Fruit fly (Drosophila melanogaster) whole organism, embryonic: ENCODE results near the gene CG7879.

Experiments
- ATbp ChIP-seq: fragments of 200-800 bp; sonication (Bioruptor generic); optimal IDR thresholded peaks from 2 replicates; lab custom pipeline; 2017; ENCODE audit warnings: missing biosample characterization, mild to moderate bottlenecking, missing genetic modification characterization, missing genetic modification reagents
- CG11456 ChIP-seq: fragments of 200-800 bp; sonication (Bioruptor generic); IDR thresholded peaks from 3 replicates; pipeline ENCODE4 v1.3.6; 2022; ENCODE audit warnings: missing biosample characterization, missing genetic modification characterization
- CG14441 ChIP-seq: fragments of 200-800 bp; sonication (Bioruptor generic); IDR thresholded peaks from 2 replicates; pipeline ENCODE4 v1.3.6; 2022; ENCODE audit warnings: missing biosample characterization, missing genetic modification characterization
- CG15073 ChIP-seq: fragments of 200-800 bp; sonication (Bioruptor generic); optimal IDR thresholded peaks from 2 replicates; lab custom pipeline; 2016; ENCODE audit warnings: missing biosample characterization, missing genetic modification characterization
- CG15514 ChIP-seq: fragments of 200-800 bp; sonication (Bioruptor generic); optimal IDR thresholded peaks from 3 replicates; lab custom pipeline; 2017; ENCODE audit warnings: missing biosample characterization, missing genetic modification characterization, mild to moderate bottlenecking, moderate library complexity, missing genetic modification reagents
- CG18476 ChIP-seq: fragments of 200-800 bp; sonication (Bioruptor generic); optimal IDR thresholded peaks from 2 replicates; lab custom pipeline; 2016; ENCODE audit warnings: missing biosample characterization, mild to moderate bottlenecking, missing genetic modification characterization
- CG2116 ChIP-seq: fragments of 200-800 bp; sonication (Bioruptor generic); optimal IDR thresholded peaks from 3 replicates; lab custom pipeline; 2018; ENCODE audit warnings: missing biosample characterization, mild to moderate bottlenecking, missing genetic modification characterization
- CG2712 ChIP-seq: fragments of 200-800 bp; optimal IDR thresholded peaks from 3 replicates; lab custom pipeline; 2019; ENCODE audit warnings: missing biosample characterization, mild to moderate bottlenecking, missing genetic modification characterization, moderate library complexity
- CG34376 ChIP-seq: fragments of 200-800 bp; sonication (Bioruptor generic); optimal IDR thresholded peaks from 2 replicates; lab custom pipeline; 2018; ENCODE audit warnings: missing biosample characterization, mild to moderate bottlenecking, missing genetic modification characterization
- CG4282 ChIP-seq: fragments of 200-800 bp; sonication (Bioruptor generic); optimal IDR thresholded peaks from 2 replicates; lab custom pipeline; 2016; ENCODE audit warnings: missing biosample characterization, missing genetic modification characterization
- CG4854 ChIP-seq: fragments of 200-800 bp; sonication (Bioruptor generic); optimal IDR thresholded peaks from 2 replicates; lab custom pipeline; 2016; ENCODE audit warnings: missing biosample characterization, missing genetic modification characterization, inconsistent platforms
- CG6272 ChIP-seq: fragments of 200-800 bp; sonication (Bioruptor generic); IDR thresholded peaks from 2 replicates; pipeline ENCODE4 v1.3.6; 2022; ENCODE audit warnings: missing biosample characterization, missing genetic modification characterization
- CG6813 ChIP-seq: fragments of 200-800 bp; sonication (Bioruptor generic); optimal IDR thresholded peaks from 2 replicates; lab custom pipeline; 2017; ENCODE audit warnings: missing biosample characterization, missing genetic modification characterization, mild to moderate bottlenecking, moderate library complexity, missing genetic modification reagents
- CG7786 ChIP-seq: fragments of 200-800 bp; sonication (Bioruptor generic); optimal IDR thresholded peaks from 2 replicates; lab custom pipeline; 2016; ENCODE audit warnings: missing biosample characterization, missing genetic modification characterization
- CG8281 ChIP-seq: fragments of 200-800 bp; sonication (Bioruptor generic); optimal IDR thresholded peaks from 2 replicates; lab custom pipeline; 2018; ENCODE audit warnings: missing biosample characterization, mild to moderate bottlenecking, missing genetic modification characterization, moderate library complexity
- CG8765 ChIP-seq: fragments of 200-800 bp; sonication (Bioruptor generic); IDR thresholded peaks from 2 replicates; pipeline ENCODE4 v1.3.6; 2022; ENCODE audit warnings: missing biosample characterization, missing genetic modification characterization
- CG9609 ChIP-seq: fragments of 200-800 bp; sonication (Bioruptor generic); optimal IDR thresholded peaks from 3 replicates; lab custom pipeline; 2016; ENCODE audit warnings: missing biosample characterization, missing genetic modification characterization
- CG9876 ChIP-seq: fragments of 200-800 bp; sonication (Bioruptor generic); optimal IDR thresholded peaks from 2 replicates; lab custom pipeline; 2016; ENCODE audit warnings: missing biosample characterization, missing genetic modification characterization
- CoRest ChIP-seq: fragments of 200-800 bp; sonication (Bioruptor generic); optimal IDR thresholded peaks from 3 replicates; lab custom pipeline; 2018; ENCODE audit warnings: missing biosample characterization, mild to moderate bottlenecking, missing genetic modification characterization, moderate library complexity
- CrebB ChIP-seq: fragments of 200-800 bp; sonication (Bioruptor generic); optimal IDR thresholded peaks from 3 replicates; lab custom pipeline; 2018; ENCODE audit warnings: missing biosample characterization, mild to moderate bottlenecking, missing genetic modification characterization
- ERR ChIP-seq: fragments of 200-800 bp; sonication (Bioruptor generic); optimal IDR thresholded peaks from 2 replicates; lab custom pipeline; 2016; ENCODE audit warnings: missing biosample characterization, missing genetic modification characterization
- GATAe ChIP-seq: fragments of 200-800 bp; sonication (Bioruptor generic); conservative IDR thresholded peaks from 2 replicates; pipeline ENCODE4 v1.3.6; 2022; ENCODE audit warnings: missing biosample characterization, missing genetic modification characterization
- Lpt ChIP-seq: fragments of >200 bp; optimal IDR thresholded peaks from 2 replicates; lab custom pipeline; 2018; ENCODE audit warnings: missing biosample characterization, missing genetic modification characterization
- MTF-1 ChIP-seq: fragments of 200-800 bp; sonication (Bioruptor generic); optimal IDR thresholded peaks from 2 replicates; lab custom pipeline; 2018; ENCODE audit warnings: missing biosample characterization, mild to moderate bottlenecking, missing genetic modification characterization, borderline replicate concordance
- Nf-YC ChIP-seq: fragments of 200-800 bp; optimal IDR thresholded peaks from 3 replicates; lab custom pipeline; 2019; ENCODE audit warnings: missing biosample characterization, mild to moderate bottlenecking, missing genetic modification characterization, moderate library complexity
- Ravus ChIP-seq: fragments of 200-800 bp; sonication (Bioruptor generic); IDR thresholded peaks from 2 replicates; pipeline ENCODE4 v1.3.6; 2022; ENCODE audit warnings: missing biosample characterization, missing genetic modification characterization
- Rfx ChIP-seq: fragments of 200-800 bp; sonication (Bioruptor generic); IDR thresholded peaks from 2 replicates; pipeline ENCODE4 v1.3.6; 2022; ENCODE audit warnings: missing biosample characterization, missing genetic modification characterization
- Sox100B ChIP-seq: fragments of 200-800 bp; sonication (Bioruptor generic); optimal IDR thresholded peaks from 3 replicates; lab custom pipeline; 2018; ENCODE audit warnings: missing biosample characterization, mild to moderate bottlenecking, missing genetic modification characterization
- Xbp1 ChIP-seq: fragments of 200-800 bp; sonication (Bioruptor generic); optimal IDR thresholded peaks from 3 replicates; lab custom pipeline; 2016; ENCODE audit warnings: missing biosample characterization, mild to moderate bottlenecking, missing genetic modification characterization
- Xrp1 ChIP-seq: fragments of 200-800 bp; sonication (Bioruptor generic); IDR thresholded peaks from 2 replicates; pipeline ENCODE4 v1.3.6; 2022; ENCODE audit warnings: missing biosample characterization, missing genetic modification characterization
- ab ChIP-seq: fragments of 200-800 bp; sonication (Bioruptor generic); optimal IDR thresholded peaks from 2 replicates; lab custom pipeline; 2016; ENCODE audit warnings: missing biosample characterization, missing genetic modification characterization
- ap ChIP-seq: fragments of 200-800 bp; sonication (Bioruptor generic); IDR thresholded peaks from 2 replicates; pipeline ENCODE4 v1.3.6; 2022; ENCODE audit warnings: missing biosample characterization, missing genetic modification characterization
- ase ChIP-seq: fragments of 200-800 bp; sonication (Bioruptor generic); IDR thresholded peaks from 3 replicates; pipeline ENCODE4 v1.3.6; 2022; ENCODE audit warnings: missing biosample characterization, missing genetic modification characterization
- cas ChIP-seq: fragments of 200-800 bp; sonication (Bioruptor generic); IDR thresholded peaks from 2 replicates; pipeline ENCODE4 v1.3.6; 2022; ENCODE audit warnings: missing biosample characterization, missing genetic modification characterization
- chinmo ChIP-seq: fragments of 200-800 bp; sonication (Bioruptor generic); IDR thresholded peaks from 4 replicates; pipeline ENCODE4 v1.3.6; 2022; ENCODE audit warnings: missing biosample characterization, missing genetic modification characterization; ENCODE audit not compliant: partially characterized antibody
- da ChIP-seq: fragments of 200-800 bp; sonication (Bioruptor generic); optimal IDR thresholded peaks from 2 replicates; lab custom pipeline; 2016; ENCODE audit warnings: missing biosample characterization, missing genetic modification characterization
- fd3F ChIP-seq: fragments of 200-800 bp; sonication (Bioruptor generic); optimal IDR thresholded peaks from 2 replicates; lab custom pipeline; 2018; ENCODE audit warnings: missing biosample characterization, mild to moderate bottlenecking, missing genetic modification characterization, moderate library complexity
- fd96Cb ChIP-seq: fragments of 200-800 bp; sonication (Bioruptor generic); optimal IDR thresholded peaks from 2 replicates; lab custom pipeline; 2018; ENCODE audit warnings: missing biosample characterization, mild to moderate bottlenecking, missing genetic modification characterization, moderate library complexity
- her ChIP-seq: fragments of 200-800 bp; sonication (Bioruptor generic); optimal IDR thresholded peaks from 2 replicates; lab custom pipeline; 2016; ENCODE audit warnings: missing biosample characterization, missing genetic modification characterization
- kah ChIP-seq: fragments of 200-800 bp; sonication (Bioruptor generic); optimal IDR thresholded peaks from 2 replicates; lab custom pipeline; 2018; ENCODE audit warnings: missing biosample characterization, mild to moderate bottlenecking, missing genetic modification characterization
- maf-S ChIP-seq: fragments of 200-800 bp; sonication (Bioruptor generic); optimal IDR thresholded peaks from 2 replicates; lab custom pipeline; 2016; ENCODE audit warnings: missing biosample characterization, missing genetic modification characterization
- org-1 ChIP-seq: fragments of 200-800 bp; sonication (Bioruptor generic); optimal IDR thresholded peaks from 2 replicates; lab custom pipeline; 2017; ENCODE audit warnings: missing biosample characterization, missing genetic modification characterization
- pb ChIP-seq: fragments of 200-800 bp; sonication (Bioruptor generic); optimal IDR thresholded peaks from 3 replicates; lab custom pipeline; 2016; ENCODE audit warnings: missing biosample characterization, missing genetic modification characterization
- rib ChIP-seq: fragments of 200-800 bp; sonication (Bioruptor generic); IDR thresholded peaks from 2 replicates; pipeline ENCODE4 v1.3.6; 2022; ENCODE audit warnings: missing biosample characterization, missing genetic modification characterization
- row ChIP-seq: fragments of 200-800 bp; sonication (Bioruptor generic); IDR thresholded peaks from 3 replicates; pipeline ENCODE4 v1.3.6; 2022; ENCODE audit warnings: missing biosample characterization, missing genetic modification characterization
- run ChIP-seq: fragments of 200-800 bp; sonication (Bioruptor generic); optimal IDR thresholded peaks from 3 replicates; lab custom pipeline; 2018; ENCODE audit warnings: missing biosample characterization, mild to moderate bottlenecking, missing genetic modification characterization
- sens-2 ChIP-seq: fragments of 200-800 bp; sonication (Bioruptor generic); IDR thresholded peaks from 2 replicates; pipeline ENCODE4 v1.3.6; 2022; ENCODE audit warnings: missing biosample characterization, missing genetic modification characterization
- sr ChIP-seq: fragments of 200-800 bp; sonication (Bioruptor generic); IDR thresholded peaks from 3 replicates; pipeline ENCODE4 v1.3.6; 2022; ENCODE audit warnings: missing biosample characterization, missing genetic modification characterization
- ssp ChIP-seq: fragments of 200-800 bp; sonication (Bioruptor generic); IDR thresholded peaks from 2 replicates; pipeline ENCODE4 v1.3.6; 2022; ENCODE audit warnings: missing biosample characterization, missing genetic modification characterization
- tx ChIP-seq: fragments of 200-800 bp; sonication (Bioruptor generic); optimal IDR thresholded peaks from 2 replicates; lab custom pipeline; 2016; ENCODE audit warnings: missing biosample characterization, missing genetic modification characterization

CG7879 gene

DNA sequence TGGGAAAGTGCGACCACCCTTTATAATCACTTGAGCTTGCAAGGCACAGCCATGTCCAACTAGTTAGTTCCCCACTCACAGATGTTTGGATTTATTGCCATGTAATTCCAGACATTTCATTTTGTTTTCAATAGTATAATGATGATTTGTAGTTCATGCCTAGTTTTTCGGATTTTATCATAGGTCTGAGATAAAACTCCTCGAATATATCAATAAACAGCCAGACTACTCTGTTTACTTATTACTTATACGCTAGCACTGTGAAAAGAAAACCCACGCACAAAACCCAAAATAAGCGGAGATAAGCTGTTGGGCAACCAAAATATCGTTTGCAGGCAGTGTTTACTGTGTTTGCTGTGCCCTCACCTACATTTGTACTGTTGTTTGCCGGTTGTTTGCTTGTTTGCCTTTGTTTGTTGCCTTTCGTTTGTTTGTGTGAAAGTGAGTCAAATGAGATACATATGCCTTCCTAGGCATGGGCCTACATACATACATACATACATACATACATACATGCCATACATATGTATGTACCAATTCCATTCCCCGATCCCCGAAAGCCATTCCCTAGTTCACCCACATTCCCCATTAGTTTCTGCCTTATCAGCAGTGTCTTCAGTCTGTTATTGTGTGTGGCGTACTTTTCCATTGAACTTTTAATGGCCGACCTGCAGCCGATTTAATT, 10.9 kb upstream of the CG7879 start (continued):
- no peak for TF ChIP-seq rib
- peak; percentile 90 for TF ChIP-seq MTF-1 (GFP tag; lab: Kevin White, UChicago)
- peak; percentile 40 for TF ChIP-seq Xbp1 (GFP tag; lab: Kevin White, UChicago)
- peak; percentile 36 for TF ChIP-seq CG15514 (GFP tag; lab: Kevin White, UChicago)
- TF ChIP-seq CG2712 (tag; lab: Kevin White, UChicago) = peak; percentile 73
- 0 out of 4 replicates have a peak, but pooled peaks have one; percentile 26 for TF ChIP-seq chinmo (GFP tag; lab: Robert Waterston, UW)
- peak; percentile 64 for TF ChIP-seq CoRest (tag; lab: Kevin White, UChicago)
- TF ChIP-seq row (GFP tag; lab: Robert Waterston, UW) = peak; percentile 65
- TF ChIP-seq da (GFP tag; lab: Kevin White, UChicago) = peak; percentile 68
- peak; percentile 59 for TF ChIP-seq CG4854
- TF ChIP-seq cas = no peak
- peak; percentile 14; the same call in 1 of the 2 replicates for TF ChIP-seq GATAe (GFP tag; lab: Robert Waterston, UW)
- peak; percentile 81 for TF ChIP-seq Sox100B (GFP tag; lab: Kevin White, UChicago)
- TF ChIP-seq CrebB (tag; lab: Kevin White, UChicago) = peak; percentile 80
- no peak for TF ChIP-seq ERR (GFP tag; lab: Kevin White, UChicago)
- TF ChIP-seq ATbp (GFP tag; lab: Kevin White, UChicago) = peak; percentile 93
- TF ChIP-seq CG14441 (GFP tag; lab: Robert Waterston, UW) = no peak; the same call in 1 of the 2 replicates
- no peak for TF ChIP-seq tx (GFP tag; lab: Kevin White, UChicago)
- TF ChIP-seq Rfx (GFP tag; lab: Robert Waterston, UW) = peak; percentile 51; the same call in 1 of the 2 replicates
- peak; percentile 43 for TF ChIP-seq run (tag; lab: Kevin White, UChicago)
- peak; percentile 26 for TF ChIP-seq her
- TF ChIP-seq CG9876 (GFP tag; lab: Kevin White, UChicago) = peak; percentile 44
- TF ChIP-seq CG34376 (GFP tag; lab: Kevin White, UChicago) = peak; percentile 56
- TF ChIP-seq ase (GFP tag; lab: Robert Waterston, UW) = 0 out of 3 replicates have a peak, but pooled peaks have one; percentile 26
- TF ChIP-seq CG2116 (GFP tag; lab: Kevin White, UChicago) = peak; percentile 58
- 0 out of 2 replicates have a peak, but pooled peaks have one; percentile 40 for TF ChIP-seq sens-2
- peak; percentile 93 for TF ChIP-seq CG6813 (GFP tag; lab: Kevin White, UChicago)
- TF ChIP-seq ssp (GFP tag; lab: Robert Waterston, UW) = 0 out of 2 replicates have a peak, but pooled peaks have one; percentile 29
- peak; percentile 46 for TF ChIP-seq maf-S (GFP tag; lab: Kevin White, UChicago)
- no peak for TF ChIP-seq Ravus (GFP tag; lab: Robert Waterston, UW)
- TF ChIP-seq pb (GFP tag; lab: Kevin White, UChicago) = peak; percentile 69
- peak; percentile 78 for TF ChIP-seq org-1 (GFP tag; lab: Kevin White, UChicago)
- TF ChIP-seq CG11456 (GFP tag; lab: Robert Waterston, UW) = no peak
- peak; percentile 16 for TF ChIP-seq CG9609 (GFP tag; lab: Kevin White, UChicago)
- peak; percentile 44 for TF ChIP-seq fd96Cb (tag; lab: Kevin White, UChicago)
- TF ChIP-seq ab (GFP tag; lab: Kevin White, UChicago) = no peak
- TF ChIP-seq CG8281 (tag; lab: Kevin White, UChicago) = peak; percentile 66
- peak; percentile 38 for TF ChIP-seq CG18476 (GFP tag; lab: Kevin White, UChicago)
- TF ChIP-seq sr (GFP tag; lab: Robert Waterston, UW) = peak; percentile 72; the same call in 2 of the 3 replicates
- peak; percentile 46 for TF ChIP-seq CG7786 (GFP tag; lab: Kevin White, UChicago)
- 0 out of 2 replicates have a peak, but pooled peaks have one; percentile 11 for TF ChIP-seq CG6272 (GFP tag; lab: Robert Waterston, UW)
- TF ChIP-seq fd3F (GFP tag; lab: Kevin White, UChicago) = no peak
- peak; percentile 31 for TF ChIP-seq CG4282 (GFP tag; lab: Kevin White, UChicago)
- TF ChIP-seq Xrp1 (GFP tag; lab: Robert Waterston, UW) = peak; percentile 83
- TF ChIP-seq CG15073 (GFP tag; lab: Kevin White, UChicago) = no peak
- TF ChIP-seq ap = 0 out of 2 replicates have a peak, but pooled peaks have one; percentile 24
- no peak for TF ChIP-seq Lpt (GFP tag; lab: Kevin White, UChicago)
- TF ChIP-seq CG8765 (GFP tag; lab: Robert Waterston, UW) = no peak
- no peak for TF ChIP-seq Nf-YC (tag; lab: Kevin White, UChicago)
- TF ChIP-seq kah (GFP tag; lab: Kevin White, UChicago) = peak; percentile 10
